Fruit fly (Drosophila melanogaster) whole organism, prepupa: ENCODE measurements around the gene superdeath.
A peak's percentile ranks its signal among the peaks of the same experiment; 100 is the strongest.

Source experiments
- CG10631 ChIP-seq: fragments of 200-800 bp; sonication (Bioruptor generic); optimal IDR thresholded peaks from 2 replicates; lab custom pipeline; 2016; ENCODE audit warnings: missing biosample characterization, missing genetic modification characterization
- CG10669 ChIP-seq: fragments of 200-800 bp; sonication (Bioruptor generic); optimal IDR thresholded peaks from 3 replicates; lab custom pipeline; 2018; ENCODE audit warnings: missing biosample characterization, mild to moderate bottlenecking, missing genetic modification characterization, moderate library complexity
- CG11294 ChIP-seq: fragments of 200-800 bp; sonication (Bioruptor generic); IDR thresholded peaks from 2 replicates; pipeline ENCODE4 v1.3.6; 2022; ENCODE audit warnings: missing biosample characterization, missing genetic modification characterization
- CG11762 ChIP-seq: fragments of 200-800 bp; sonication (Bioruptor generic); optimal IDR thresholded peaks from 3 replicates; lab custom pipeline; 2016; ENCODE audit warnings: missing biosample characterization, missing genetic modification characterization; ENCODE audit not compliant: insufficient read depth
- CG15336 ChIP-seq: fragments of 200-800 bp; sonication (Bioruptor generic); IDR thresholded peaks from 2 replicates; pipeline ENCODE4 v1.3.6; 2022; ENCODE audit warnings: missing biosample characterization, missing genetic modification characterization
- CG1621 ChIP-seq: fragments of 200-800 bp; sonication (Bioruptor generic); optimal IDR thresholded peaks from 3 replicates; lab custom pipeline; 2018; ENCODE audit warnings: missing biosample characterization, mild to moderate bottlenecking, missing genetic modification characterization
- CG16779 ChIP-seq: fragments of 200-800 bp; sonication (Bioruptor generic); optimal IDR thresholded peaks from 3 replicates; lab custom pipeline; 2017; ENCODE audit warnings: missing biosample characterization, mild to moderate bottlenecking, missing genetic modification characterization
- CG3032 ChIP-seq: fragments of 200-800 bp; optimal IDR thresholded peaks from 2 replicates; lab custom pipeline; 2019; ENCODE audit warnings: missing biosample characterization, mild to moderate bottlenecking, missing genetic modification characterization, moderate library complexity
- CG31627 ChIP-seq: fragments of 200-800 bp; sonication (Bioruptor generic); optimal IDR thresholded peaks from 3 replicates; lab custom pipeline; 2016; ENCODE audit warnings: missing biosample characterization, missing genetic modification characterization
- CG34406 ChIP-seq: fragments of 200-800 bp; sonication (Bioruptor generic); optimal IDR thresholded peaks from 3 replicates; lab custom pipeline; 2016; ENCODE audit warnings: missing biosample characterization, missing genetic modification characterization
- CG3919 ChIP-seq: fragments of 200-800 bp; sonication (Bioruptor generic); optimal IDR thresholded peaks from 3 replicates; lab custom pipeline; 2016; ENCODE audit warnings: missing biosample characterization, missing genetic modification characterization
- CG4318 ChIP-seq: fragments of 200-800 bp; sonication (Bioruptor generic); optimal IDR thresholded peaks from 3 replicates; lab custom pipeline; 2017; ENCODE audit warnings: missing biosample characterization, mild to moderate bottlenecking, missing genetic modification characterization
- CG6163 ChIP-seq: fragments of 200-800 bp; sonication (Bioruptor generic); IDR thresholded peaks from 3 replicates; pipeline ENCODE4 v1.3.6; 2022; ENCODE audit warnings: missing biosample characterization, missing genetic modification characterization
- CG6276 ChIP-seq: fragments of 200-800 bp; sonication (Bioruptor generic); optimal IDR thresholded peaks from 2 replicates; lab custom pipeline; 2017; ENCODE audit warnings: missing biosample characterization, mild to moderate bottlenecking, missing genetic modification characterization
- CG6792 ChIP-seq: fragments of 200-800 bp; sonication (Bioruptor generic); optimal IDR thresholded peaks from 3 replicates; lab custom pipeline; 2016; ENCODE audit warnings: missing biosample characterization, missing genetic modification characterization
- CG6808 ChIP-seq: fragments of 200-800 bp; sonication (Bioruptor generic); optimal IDR thresholded peaks from 3 replicates; lab custom pipeline; 2017; ENCODE audit warnings: missing biosample characterization, missing genetic modification characterization, mild to moderate bottlenecking, moderate library complexity, missing genetic modification reagents
- CG6854 ChIP-seq: fragments of 200-800 bp; sonication (Bioruptor generic); optimal IDR thresholded peaks from 2 replicates; lab custom pipeline; 2017; ENCODE audit warnings: missing biosample characterization, mild to moderate bottlenecking, missing genetic modification characterization
- CG8119 ChIP-seq: fragments of 200-800 bp; sonication (Bioruptor generic); IDR thresholded peaks from 3 replicates; pipeline ENCODE4 v1.3.6; 2022; ENCODE audit warnings: missing biosample characterization, missing genetic modification characterization
- CG8319 ChIP-seq: fragments of 200-800 bp; sonication (Bioruptor generic); optimal IDR thresholded peaks from 3 replicates; lab custom pipeline; 2016; ENCODE audit warnings: missing biosample characterization, missing genetic modification characterization
- CG9139 ChIP-seq: fragments of 200-800 bp; sonication (Bioruptor generic); optimal IDR thresholded peaks from 3 replicates; lab custom pipeline; 2017; ENCODE audit warnings: missing biosample characterization, mild to moderate bottlenecking, missing genetic modification characterization
- Eip75B ChIP-seq: fragments of 200-800 bp; sonication (Bioruptor generic); optimal IDR thresholded peaks from 3 replicates; lab custom pipeline; 2016; ENCODE audit warnings: missing biosample characterization, missing genetic modification characterization
- Eip78C ChIP-seq: fragments of 200-800 bp; sonication (Bioruptor generic); peaks from one replicate; lab custom pipeline; 2016; ENCODE audit warnings: missing biosample characterization, missing genetic modification characterization
- Eip93F ChIP-seq: fragments of 200-800 bp; sonication (Bioruptor generic); optimal IDR thresholded peaks from 2 replicates; lab custom pipeline; 2016; ENCODE audit warnings: missing biosample characterization, mild to moderate bottlenecking, missing genetic modification characterization
- Ets21C ChIP-seq: fragments of 200-800 bp; sonication (Bioruptor generic); optimal IDR thresholded peaks from 3 replicates; lab custom pipeline; 2016; ENCODE audit warnings: missing biosample characterization, missing genetic modification characterization
- Ets96B ChIP-seq: fragments of 200-800 bp; optimal IDR thresholded peaks from 2 replicates; lab custom pipeline; 2019; ENCODE audit warnings: missing biosample characterization, mild to moderate bottlenecking, missing genetic modification characterization, moderate library complexity
- Gug ChIP-seq: fragments of 200-800 bp; sonication (Bioruptor generic); IDR thresholded peaks from 2 replicates; pipeline ENCODE4 v1.3.6; 2022; ENCODE audit warnings: missing biosample characterization, missing genetic modification characterization
- Hr38 ChIP-seq: sonication (Bioruptor generic); optimal IDR thresholded peaks from 2 replicates; lab custom pipeline; 2016; ENCODE audit warnings: missing biosample characterization, missing genetic modification characterization
- Hr39 ChIP-seq: fragments of 200-800 bp; sonication (Bioruptor generic); optimal IDR thresholded peaks from 2 replicates; lab custom pipeline; 2016; ENCODE audit warnings: missing biosample characterization, missing genetic modification characterization
- Met ChIP-seq: fragments of 200-800 bp; sonication (Bioruptor generic); optimal IDR thresholded peaks from 3 replicates; lab custom pipeline; 2016; ENCODE audit warnings: missing biosample characterization, missing genetic modification characterization
- Smox ChIP-seq: fragments of 200-800 bp; sonication (Bioruptor generic); optimal IDR thresholded peaks from 3 replicates; lab custom pipeline; 2016; ENCODE audit warnings: missing biosample characterization, missing genetic modification characterization
- Sox14 ChIP-seq: fragments of 200-800 bp; sonication (Bioruptor generic); optimal IDR thresholded peaks from 3 replicates; lab custom pipeline; 2016; ENCODE audit warnings: missing biosample characterization, missing genetic modification characterization
- achi ChIP-seq: fragments of 200-800 bp; sonication (Bioruptor generic); optimal IDR thresholded peaks from 3 replicates; lab custom pipeline; 2016; ENCODE audit warnings: missing biosample characterization, missing genetic modification characterization
- acj6 ChIP-seq: fragments of 200-800 bp; sonication (Bioruptor generic); optimal IDR thresholded peaks from 3 replicates; lab custom pipeline; 2016; ENCODE audit warnings: missing biosample characterization, missing genetic modification characterization
- cyc ChIP-seq: fragments of 200-800 bp; sonication (Bioruptor generic); optimal IDR thresholded peaks from 3 replicates; lab custom pipeline; 2016; ENCODE audit warnings: missing biosample characterization, missing genetic modification characterization
- dac ChIP-seq: fragments of 200-800 bp; sonication (Bioruptor generic); optimal IDR thresholded peaks from 2 replicates; lab custom pipeline; 2017; ENCODE audit warnings: missing biosample characterization, mild to moderate bottlenecking, missing genetic modification characterization
- dsx ChIP-seq: fragments of 200-800 bp; optimal IDR thresholded peaks from 3 replicates; lab custom pipeline; 2019; ENCODE audit warnings: missing biosample characterization, mild to moderate bottlenecking, missing genetic modification characterization, moderate library complexity; ENCODE audit not compliant: poor library complexity, severe bottlenecking
- eg ChIP-seq: fragments of 200-800 bp; sonication (Bioruptor generic); IDR thresholded peaks from 3 replicates; pipeline ENCODE4 v1.3.6; 2022; ENCODE audit warnings: missing biosample characterization, missing genetic modification characterization
- esn ChIP-seq: fragments of 200-800 bp; sonication (Bioruptor generic); optimal IDR thresholded peaks from 2 replicates; lab custom pipeline; 2016; ENCODE audit warnings: missing biosample characterization, mild to moderate bottlenecking, missing genetic modification characterization, moderate library complexity
- fd59A ChIP-seq: fragments of 200-800 bp; sonication (Bioruptor generic); optimal IDR thresholded peaks from 2 replicates; lab custom pipeline; 2017; ENCODE audit warnings: missing biosample characterization, mild to moderate bottlenecking, missing genetic modification characterization, missing genetic modification reagents
- fd85E ChIP-seq: fragments of 200-800 bp; sonication (Bioruptor generic); optimal IDR thresholded peaks from 3 replicates; lab custom pipeline; 2016; ENCODE audit warnings: missing biosample characterization, missing genetic modification characterization
- fkh ChIP-seq: fragments of 200-800 bp; sonication (Bioruptor generic); optimal IDR thresholded peaks from 3 replicates; lab custom pipeline; 2017; ENCODE audit warnings: missing biosample characterization, mild to moderate bottlenecking, missing genetic modification characterization, moderate library complexity
- lz ChIP-seq: fragments of 200-800 bp; sonication (Bioruptor generic); optimal IDR thresholded peaks from 3 replicates; lab custom pipeline; 2016; ENCODE audit warnings: missing biosample characterization, missing genetic modification characterization
- net ChIP-seq: fragments of 200-800 bp; sonication (Bioruptor generic); optimal IDR thresholded peaks from 3 replicates; lab custom pipeline; 2016; ENCODE audit warnings: missing biosample characterization, missing genetic modification characterization
- salr ChIP-seq, 2 experiments: fragments of 200-800 bp; sonication (Bioruptor generic); optimal IDR thresholded peaks; 3 replicates each; lab custom pipeline; 2016 to 2018; ENCODE audit warnings: missing biosample characterization in 2 of 2, missing genetic modification characterization in 2 of 2, mild to moderate bottlenecking in 1 of 2
- spab ChIP-seq: fragments of 200-800 bp; sonication (Bioruptor generic); optimal IDR thresholded peaks from 2 replicates; lab custom pipeline; 2017; ENCODE audit warnings: missing biosample characterization, mild to moderate bottlenecking, missing genetic modification characterization, missing genetic modification reagents
- ss ChIP-seq, 2 experiments: fragments of 200-800 bp; sonication (Bioruptor generic); optimal IDR thresholded peaks; 2 replicates in 1 of 2; 3 replicates in 1 of 2; lab custom pipeline; 2017 to 2018; ENCODE audit warnings: mild to moderate bottlenecking in 2 of 2, missing biosample characterization in 2 of 2, missing genetic modification characterization in 2 of 2, moderate library complexity in 1 of 2
- svp ChIP-seq: fragments of 200-800 bp; sonication (Bioruptor generic); peaks from one replicate; lab custom pipeline; 2016; ENCODE audit warnings: missing biosample characterization, missing genetic modification characterization
- topi ChIP-seq: fragments of 200-800 bp; sonication (Bioruptor generic); optimal IDR thresholded peaks from 3 replicates; lab custom pipeline; 2016; ENCODE audit warnings: missing biosample characterization, missing genetic modification characterization
- vri ChIP-seq: fragments of 200-800 bp; sonication (Bioruptor generic); optimal IDR thresholded peaks from 3 replicates; lab custom pipeline; 2016; ENCODE audit warnings: missing biosample characterization, mild to moderate bottlenecking, missing genetic modification characterization

Gene superdeath

dm6 chr3R:29148072-29148471, 9.6 kb downstream of the superdeath start, which contains the start of the genes CG11882 and Pglym78 (continued):
- no peak for TF ChIP-seq CG6276
- TF ChIP-seq CG10669, result no peak
- no peak for TF ChIP-seq CG15336 (GFP tag; lab: Robert Waterston, UW)
- no peak for TF ChIP-seq Gug (GFP tag; lab: Robert Waterston, UW)
- no peak for TF ChIP-seq vri (GFP tag; lab: Kevin White, UChicago)
- no peak for TF ChIP-seq CG16779 (tag; lab: Kevin White, UChicago)
- no peak for TF ChIP-seq fd59A
- no peak for TF ChIP-seq fkh (GFP tag; lab: Kevin White, UChicago)
- no peak for TF ChIP-seq Smox (GFP tag; lab: Kevin White, UChicago)
- no peak for TF ChIP-seq CG11294 (GFP tag; lab: Robert Waterston, UW)
- TF ChIP-seq achi, result peak; percentile 100
- no peak for TF ChIP-seq fd85E (GFP tag; lab: Kevin White, UChicago)
- TF ChIP-seq net (GFP tag; lab: Kevin White, UChicago), result no peak
- TF ChIP-seq dsx (GFP tag; lab: Kevin White, UChicago), result no peak
- no peak for TF ChIP-seq CG3032
- TF ChIP-seq Met (GFP tag; lab: Kevin White, UChicago), result no peak
- TF ChIP-seq CG1621, result peak; percentile 93
- TF ChIP-seq CG6808, result no peak
- TF ChIP-seq CG6854 (GFP tag; lab: Kevin White, UChicago), result no peak
- TF ChIP-seq CG9139 (GFP tag; lab: Kevin White, UChicago), result no peak
- peak; percentile 80 for TF ChIP-seq Eip75B (GFP tag; lab: Kevin White, UChicago)
- TF ChIP-seq CG8119, result no peak
- peak; percentile 96 for TF ChIP-seq svp (GFP tag; lab: Kevin White, UChicago)
- no peak for TF ChIP-seq CG10631 (GFP tag; lab: Kevin White, UChicago)
- no peak for TF ChIP-seq salr (GFP tag; optimal IDR thresholded peaks at IDR 0.05; lab: Kevin White, UChicago)
- TF ChIP-seq dac, result no peak

dm6 chr3R:29151621-29152092, 13.2 kb downstream of the superdeath start, which contains the start of gene eIF2D:
TSS of gene eIF2D (minus strand) at chr3R:29151794.
- TF ChIP-seq CG10631 (GFP tag; lab: Kevin White, UChicago) (no peak), eg (peak; percentile 79), lz (GFP tag; lab: Kevin White, UChicago) (peak; percentile 66), Eip93F (no peak), CG8119 (peak; percentile 66; the same call in 2 of the 3 replicates), Ets21C (GFP tag; lab: Kevin White, UChicago) (no peak), fd85E (GFP tag; lab: Kevin White, UChicago) (no peak), Sox14 (GFP tag; lab: Kevin White, UChicago) (peak; percentile 63), cyc (GFP tag; lab: Kevin White, UChicago) (peak; percentile 50), ss (GFP tag; optimal IDR thresholded peaks at IDR 0.05; lab: Kevin White, UChicago) (peak in 1 of 2 experiments; percentile 33), CG3919 (GFP tag; lab: Kevin White, UChicago) (peak; percentile 46), Gug (GFP tag; lab: Robert Waterston, UW) (peak; percentile 41; the same call in 1 of the 2 replicates), CG15336 (GFP tag; lab: Robert Waterston, UW) (peak; percentile 68), Hr39 (GFP tag; lab: Kevin White, UChicago) (peak; percentile 43), svp (GFP tag; lab: Kevin White, UChicago) (peak; percentile 86), acj6 (GFP tag; lab: Kevin White, UChicago) (peak; percentile 55), CG8319 (GFP tag; lab: Kevin White, UChicago) (no peak), CG6792 (GFP tag; lab: Kevin White, UChicago) (peak; percentile 54), CG34406 (GFP tag; lab: Kevin White, UChicago) (peak; percentile 28), Hr38 (GFP tag; lab: Kevin White, UChicago) (no peak), topi (GFP tag; lab: Kevin White, UChicago) (peak; percentile 67), Met (GFP tag; lab: Kevin White, UChicago) (no peak), achi (peak; percentile 64), CG31627 (peak; percentile 62), spab (GFP tag; lab: Kevin White, UChicago) (no peak), CG6808 (no peak), dsx (GFP tag; lab: Kevin White, UChicago) (peak; percentile 26), CG11762 (no peak), Eip78C (GFP tag; lab: Kevin White, UChicago) (peak; percentile 86), esn (GFP tag; lab: Kevin White, UChicago) (peak; percentile 80), Eip75B (GFP tag; lab: Kevin White, UChicago) (peak; percentile 43), CG3032 (peak; percentile 68), net (GFP tag; lab: Kevin White, UChicago) (peak; percentile 64), CG4318 (GFP tag; lab: Kevin White, UChicago) (no peak), CG6163 (GFP tag; lab: Robert Waterston, UW) (peak; percentile 79), Ets96B (tag; lab: Kevin White, UChicago) (peak; percentile 46), salr (GFP tag; optimal IDR thresholded peaks at IDR 0.05; lab: Kevin White, UChicago) (no peak)
